Fruit fly (Drosophila melanogaster) whole organism, embryonic: ENCODE measurements around the gene Naa80.

Experiments used
- CG10366 ChIP-seq: fragments of 200-800 bp; sonication (Bioruptor generic); IDR thresholded peaks from 2 replicates; pipeline ENCODE4 v1.3.6; 2022; ENCODE audit warnings: missing biosample characterization, missing genetic modification characterization
- CG1233 ChIP-seq: fragments of 200-800 bp; sonication (Bioruptor generic); optimal IDR thresholded peaks from 4 replicates; lab custom pipeline; 2018; ENCODE audit warnings: missing biosample characterization, mild to moderate bottlenecking, missing genetic modification characterization
- CG12744 ChIP-seq: fragments of 200-800 bp; sonication (Bioruptor generic); optimal IDR thresholded peaks from 2 replicates; lab custom pipeline; 2016; ENCODE audit warnings: missing biosample characterization, missing genetic modification characterization
- CG14860 ChIP-seq: fragments of 200-800 bp; sonication (Bioruptor generic); IDR thresholded peaks from 3 replicates; pipeline ENCODE4 v1.3.6; 2022; ENCODE audit warnings: missing biosample characterization, missing genetic modification characterization; ENCODE audit not compliant: partially characterized antibody
- CG4282 ChIP-seq: fragments of 200-800 bp; sonication (Bioruptor generic); optimal IDR thresholded peaks from 2 replicates; lab custom pipeline; 2016; ENCODE audit warnings: missing biosample characterization, missing genetic modification characterization
- CG4424 ChIP-seq: fragments of 200-800 bp; sonication (Bioruptor generic); optimal IDR thresholded peaks from 3 replicates; lab custom pipeline; 2016; ENCODE audit warnings: missing biosample characterization, missing genetic modification characterization
- CG6254 ChIP-seq: fragments of 200-800 bp; sonication (Bioruptor generic); optimal IDR thresholded peaks from 3 replicates; lab custom pipeline; 2017; ENCODE audit warnings: mild to moderate bottlenecking, missing biosample characterization, missing genetic modification reagents, missing genetic modification characterization
- CG6854 ChIP-seq: fragments of 200-800 bp; sonication (Bioruptor generic); optimal IDR thresholded peaks from 3 replicates; lab custom pipeline; 2017; ENCODE audit warnings: missing biosample characterization, mild to moderate bottlenecking, missing genetic modification characterization
- Dad ChIP-seq: fragments of 200-800 bp; sonication (Bioruptor generic); optimal IDR thresholded peaks from 3 replicates; lab custom pipeline; 2016; ENCODE audit warnings: missing biosample characterization, missing genetic modification characterization
- Hr51 ChIP-seq, 2 experiments: fragments of 200-800 bp; sonication (Bioruptor generic); optimal IDR thresholded peaks; 2 replicates in 1 of 2; 3 replicates in 1 of 2; lab custom pipeline; 2016 to 2018; ENCODE audit warnings: missing biosample characterization in 2 of 2, missing genetic modification characterization in 2 of 2, mild to moderate bottlenecking in 1 of 2, moderate library complexity in 1 of 2
- fd3F ChIP-seq: fragments of 200-800 bp; sonication (Bioruptor generic); optimal IDR thresholded peaks from 2 replicates; lab custom pipeline; 2018; ENCODE audit warnings: missing biosample characterization, mild to moderate bottlenecking, missing genetic modification characterization, moderate library complexity

DNA sequence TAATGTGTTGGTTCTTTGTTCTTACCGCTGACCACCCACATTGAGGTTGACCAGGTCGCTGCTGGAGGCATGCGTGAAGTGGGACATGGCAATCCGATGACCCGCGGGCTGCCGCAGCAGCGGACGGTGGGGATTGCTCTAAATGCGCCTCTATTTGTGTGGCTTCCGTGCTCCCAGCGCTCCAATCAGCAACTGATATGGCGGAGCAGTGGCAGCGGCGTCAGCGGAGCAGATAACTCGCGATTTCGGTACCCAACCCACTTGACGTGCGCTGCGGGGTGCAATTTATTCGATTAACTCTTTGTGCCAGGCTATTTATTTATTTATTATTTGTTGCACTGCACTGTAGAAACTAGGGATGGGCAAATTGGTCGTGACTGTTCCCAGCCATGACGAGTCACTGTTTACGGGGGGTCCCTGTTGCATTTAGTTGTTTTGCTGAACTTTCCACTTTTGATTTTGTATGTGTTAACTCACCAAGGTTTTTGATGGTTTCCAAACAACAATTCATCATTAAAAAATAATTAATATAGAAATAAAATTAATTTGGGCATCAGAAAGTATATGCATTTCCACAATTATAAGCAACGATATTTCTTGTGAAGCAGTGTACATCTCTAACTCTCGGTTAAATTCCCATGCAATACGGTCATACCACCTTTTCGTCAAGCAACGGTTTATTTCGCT, 33.2 kb downstream of the Naa80 start, which contains the start of the genes CG9467 and CG8526:
- TF ChIP-seq CG4282: no peak
- TF ChIP-seq fd3F (GFP tag; lab: Kevin White, UChicago): peak; percentile 58
- TF ChIP-seq CG6254 (GFP tag; lab: Kevin White, UChicago): peak; percentile 61
- no peak for TF ChIP-seq Hr51 (GFP tag; optimal IDR thresholded peaks at IDR 0.05; lab: Kevin White, UChicago)
- TF ChIP-seq Dad: no peak
- peak; percentile 54; the same call in 1 of the 2 replicates for TF ChIP-seq CG10366 (GFP tag; lab: Robert Waterston, UW)
- TF ChIP-seq CG14860: peak; percentile 72
- peak; percentile 76 for TF ChIP-seq CG4424 (GFP tag; lab: Kevin White, UChicago)
- no peak for TF ChIP-seq CG6854 (GFP tag; lab: Kevin White, UChicago)
- no peak for TF ChIP-seq CG12744 (GFP tag; lab: Kevin White, UChicago)
- TF ChIP-seq CG1233: peak; percentile 23
